Fruit fly (Drosophila melanogaster) whole organism, prepupa: Measurements from ENCODE around the gene btl.

ENCODE experiments used
- Blimp-1 ChIP-seq: fragments of 200-800 bp; sonication (Bioruptor generic); optimal IDR thresholded peaks from 3 replicates; lab custom pipeline; 2017; ENCODE audit warnings: missing biosample characterization, missing genetic modification characterization, mild to moderate bottlenecking, moderate library complexity, missing genetic modification reagents
- CG10631 ChIP-seq: fragments of 200-800 bp; sonication (Bioruptor generic); optimal IDR thresholded peaks from 2 replicates; lab custom pipeline; 2016; ENCODE audit warnings: missing biosample characterization, missing genetic modification characterization
- CG10669 ChIP-seq: fragments of 200-800 bp; sonication (Bioruptor generic); optimal IDR thresholded peaks from 3 replicates; lab custom pipeline; 2018; ENCODE audit warnings: missing biosample characterization, mild to moderate bottlenecking, missing genetic modification characterization, moderate library complexity
- CG11294 ChIP-seq: fragments of 200-800 bp; sonication (Bioruptor generic); IDR thresholded peaks from 2 replicates; pipeline ENCODE4 v1.3.6; 2022; ENCODE audit warnings: missing biosample characterization, missing genetic modification characterization
- CG11762 ChIP-seq: fragments of 200-800 bp; sonication (Bioruptor generic); optimal IDR thresholded peaks from 3 replicates; lab custom pipeline; 2016; ENCODE audit warnings: missing biosample characterization, missing genetic modification characterization; ENCODE audit not compliant: insufficient read depth
- CG11902 ChIP-seq: fragments of 200-800 bp; sonication (Bioruptor generic); optimal IDR thresholded peaks from 3 replicates; lab custom pipeline; 2016; ENCODE audit warnings: missing biosample characterization, missing genetic modification characterization
- CG15336 ChIP-seq: fragments of 200-800 bp; sonication (Bioruptor generic); IDR thresholded peaks from 2 replicates; pipeline ENCODE4 v1.3.6; 2022; ENCODE audit warnings: missing biosample characterization, missing genetic modification characterization
- CG16779 ChIP-seq: fragments of 200-800 bp; sonication (Bioruptor generic); optimal IDR thresholded peaks from 3 replicates; lab custom pipeline; 2017; ENCODE audit warnings: missing biosample characterization, mild to moderate bottlenecking, missing genetic modification characterization
- CG3032 ChIP-seq: fragments of 200-800 bp; optimal IDR thresholded peaks from 2 replicates; lab custom pipeline; 2019; ENCODE audit warnings: missing biosample characterization, mild to moderate bottlenecking, missing genetic modification characterization, moderate library complexity
- CG31627 ChIP-seq: fragments of 200-800 bp; sonication (Bioruptor generic); optimal IDR thresholded peaks from 3 replicates; lab custom pipeline; 2016; ENCODE audit warnings: missing biosample characterization, missing genetic modification characterization
- CG32006 ChIP-seq: fragments of 200-800 bp; sonication (Bioruptor generic); optimal IDR thresholded peaks from 3 replicates; lab custom pipeline; 2017; ENCODE audit warnings: missing biosample characterization, mild to moderate bottlenecking, missing genetic modification characterization
- CG34406 ChIP-seq: fragments of 200-800 bp; sonication (Bioruptor generic); optimal IDR thresholded peaks from 3 replicates; lab custom pipeline; 2016; ENCODE audit warnings: missing biosample characterization, missing genetic modification characterization
- CG3919 ChIP-seq: fragments of 200-800 bp; sonication (Bioruptor generic); optimal IDR thresholded peaks from 3 replicates; lab custom pipeline; 2016; ENCODE audit warnings: missing biosample characterization, missing genetic modification characterization
- CG6163 ChIP-seq: fragments of 200-800 bp; sonication (Bioruptor generic); IDR thresholded peaks from 3 replicates; pipeline ENCODE4 v1.3.6; 2022; ENCODE audit warnings: missing biosample characterization, missing genetic modification characterization
- CG6792 ChIP-seq: fragments of 200-800 bp; sonication (Bioruptor generic); optimal IDR thresholded peaks from 3 replicates; lab custom pipeline; 2016; ENCODE audit warnings: missing biosample characterization, missing genetic modification characterization
- CG6808 ChIP-seq: fragments of 200-800 bp; sonication (Bioruptor generic); optimal IDR thresholded peaks from 3 replicates; lab custom pipeline; 2017; ENCODE audit warnings: missing biosample characterization, missing genetic modification characterization, mild to moderate bottlenecking, moderate library complexity, missing genetic modification reagents
- CG6854 ChIP-seq: fragments of 200-800 bp; sonication (Bioruptor generic); optimal IDR thresholded peaks from 2 replicates; lab custom pipeline; 2017; ENCODE audit warnings: missing biosample characterization, mild to moderate bottlenecking, missing genetic modification characterization
- CG8119 ChIP-seq: fragments of 200-800 bp; sonication (Bioruptor generic); IDR thresholded peaks from 3 replicates; pipeline ENCODE4 v1.3.6; 2022; ENCODE audit warnings: missing biosample characterization, missing genetic modification characterization
- CG8319 ChIP-seq: fragments of 200-800 bp; sonication (Bioruptor generic); optimal IDR thresholded peaks from 3 replicates; lab custom pipeline; 2016; ENCODE audit warnings: missing biosample characterization, missing genetic modification characterization
- CG9139 ChIP-seq: fragments of 200-800 bp; sonication (Bioruptor generic); optimal IDR thresholded peaks from 3 replicates; lab custom pipeline; 2017; ENCODE audit warnings: missing biosample characterization, mild to moderate bottlenecking, missing genetic modification characterization
- Eip75B ChIP-seq: fragments of 200-800 bp; sonication (Bioruptor generic); optimal IDR thresholded peaks from 3 replicates; lab custom pipeline; 2016; ENCODE audit warnings: missing biosample characterization, missing genetic modification characterization
- Eip78C ChIP-seq: fragments of 200-800 bp; sonication (Bioruptor generic); peaks from one replicate; lab custom pipeline; 2016; ENCODE audit warnings: missing biosample characterization, missing genetic modification characterization
- Ets21C ChIP-seq: fragments of 200-800 bp; sonication (Bioruptor generic); optimal IDR thresholded peaks from 3 replicates; lab custom pipeline; 2016; ENCODE audit warnings: missing biosample characterization, missing genetic modification characterization
- Ets96B ChIP-seq: fragments of 200-800 bp; optimal IDR thresholded peaks from 2 replicates; lab custom pipeline; 2019; ENCODE audit warnings: missing biosample characterization, mild to moderate bottlenecking, missing genetic modification characterization, moderate library complexity
- Gug ChIP-seq: fragments of 200-800 bp; sonication (Bioruptor generic); IDR thresholded peaks from 2 replicates; pipeline ENCODE4 v1.3.6; 2022; ENCODE audit warnings: missing biosample characterization, missing genetic modification characterization
- Hr38 ChIP-seq: sonication (Bioruptor generic); optimal IDR thresholded peaks from 2 replicates; lab custom pipeline; 2016; ENCODE audit warnings: missing biosample characterization, missing genetic modification characterization
- Hr39 ChIP-seq: fragments of 200-800 bp; sonication (Bioruptor generic); optimal IDR thresholded peaks from 2 replicates; lab custom pipeline; 2016; ENCODE audit warnings: missing biosample characterization, missing genetic modification characterization
- Hr4 ChIP-seq: fragments of 200-800 bp; sonication (Bioruptor generic); optimal IDR thresholded peaks from 3 replicates; lab custom pipeline; 2016; ENCODE audit warnings: missing biosample characterization, missing genetic modification characterization
- Lpt ChIP-seq: fragments of 200-800 bp; sonication (Bioruptor generic); optimal IDR thresholded peaks from 3 replicates; lab custom pipeline; 2016; ENCODE audit warnings: missing biosample characterization, missing genetic modification characterization
- Met ChIP-seq: fragments of 200-800 bp; sonication (Bioruptor generic); optimal IDR thresholded peaks from 3 replicates; lab custom pipeline; 2016; ENCODE audit warnings: missing biosample characterization, missing genetic modification characterization
- OdsH ChIP-seq: fragments of 200-800 bp; sonication (Bioruptor generic); optimal IDR thresholded peaks from 3 replicates; lab custom pipeline; 2016; ENCODE audit warnings: missing biosample characterization, missing genetic modification characterization
- Smox ChIP-seq: fragments of 200-800 bp; sonication (Bioruptor generic); optimal IDR thresholded peaks from 3 replicates; lab custom pipeline; 2016; ENCODE audit warnings: missing biosample characterization, missing genetic modification characterization
- Sox102F ChIP-seq: fragments of 200-800 bp; sonication (Bioruptor generic); optimal IDR thresholded peaks from 2 replicates; lab custom pipeline; 2016; ENCODE audit warnings: missing biosample characterization, mild to moderate bottlenecking, missing genetic modification characterization
- Sox14 ChIP-seq: fragments of 200-800 bp; sonication (Bioruptor generic); optimal IDR thresholded peaks from 3 replicates; lab custom pipeline; 2016; ENCODE audit warnings: missing biosample characterization, missing genetic modification characterization
- Sox15 ChIP-seq: fragments of 200-800 bp; sonication (Bioruptor generic); optimal IDR thresholded peaks from 3 replicates; lab custom pipeline; 2016; ENCODE audit warnings: missing biosample characterization, missing genetic modification characterization
- achi ChIP-seq: fragments of 200-800 bp; sonication (Bioruptor generic); optimal IDR thresholded peaks from 3 replicates; lab custom pipeline; 2016; ENCODE audit warnings: missing biosample characterization, missing genetic modification characterization
- acj6 ChIP-seq: fragments of 200-800 bp; sonication (Bioruptor generic); optimal IDR thresholded peaks from 3 replicates; lab custom pipeline; 2016; ENCODE audit warnings: missing biosample characterization, missing genetic modification characterization
- cyc ChIP-seq: fragments of 200-800 bp; sonication (Bioruptor generic); optimal IDR thresholded peaks from 3 replicates; lab custom pipeline; 2016; ENCODE audit warnings: missing biosample characterization, missing genetic modification characterization
- dac ChIP-seq: fragments of 200-800 bp; sonication (Bioruptor generic); optimal IDR thresholded peaks from 2 replicates; lab custom pipeline; 2017; ENCODE audit warnings: missing biosample characterization, mild to moderate bottlenecking, missing genetic modification characterization
- dsx ChIP-seq: fragments of 200-800 bp; optimal IDR thresholded peaks from 3 replicates; lab custom pipeline; 2019; ENCODE audit warnings: missing biosample characterization, mild to moderate bottlenecking, missing genetic modification characterization, moderate library complexity; ENCODE audit not compliant: poor library complexity, severe bottlenecking
- eg ChIP-seq: fragments of 200-800 bp; sonication (Bioruptor generic); IDR thresholded peaks from 3 replicates; pipeline ENCODE4 v1.3.6; 2022; ENCODE audit warnings: missing biosample characterization, missing genetic modification characterization
- esn ChIP-seq: fragments of 200-800 bp; sonication (Bioruptor generic); optimal IDR thresholded peaks from 2 replicates; lab custom pipeline; 2016; ENCODE audit warnings: missing biosample characterization, mild to moderate bottlenecking, missing genetic modification characterization, moderate library complexity
- fd59A ChIP-seq: fragments of 200-800 bp; sonication (Bioruptor generic); optimal IDR thresholded peaks from 2 replicates; lab custom pipeline; 2017; ENCODE audit warnings: missing biosample characterization, mild to moderate bottlenecking, missing genetic modification characterization, missing genetic modification reagents
- fd85E ChIP-seq: fragments of 200-800 bp; sonication (Bioruptor generic); optimal IDR thresholded peaks from 3 replicates; lab custom pipeline; 2016; ENCODE audit warnings: missing biosample characterization, missing genetic modification characterization
- fkh ChIP-seq: fragments of 200-800 bp; sonication (Bioruptor generic); optimal IDR thresholded peaks from 3 replicates; lab custom pipeline; 2017; ENCODE audit warnings: missing biosample characterization, mild to moderate bottlenecking, missing genetic modification characterization, moderate library complexity
- lz ChIP-seq: fragments of 200-800 bp; sonication (Bioruptor generic); optimal IDR thresholded peaks from 3 replicates; lab custom pipeline; 2016; ENCODE audit warnings: missing biosample characterization, missing genetic modification characterization
- net ChIP-seq: fragments of 200-800 bp; sonication (Bioruptor generic); optimal IDR thresholded peaks from 3 replicates; lab custom pipeline; 2016; ENCODE audit warnings: missing biosample characterization, missing genetic modification characterization
- pdm3 ChIP-seq: fragments of 200-800 bp; sonication (Bioruptor generic); optimal IDR thresholded peaks from 3 replicates; lab custom pipeline; 2016; ENCODE audit warnings: missing biosample characterization, missing genetic modification characterization
- salr ChIP-seq, 2 experiments: fragments of 200-800 bp; sonication (Bioruptor generic); optimal IDR thresholded peaks; 3 replicates each; lab custom pipeline; 2016 to 2018; ENCODE audit warnings: missing biosample characterization in 2 of 2, missing genetic modification characterization in 2 of 2, mild to moderate bottlenecking in 1 of 2
- spab ChIP-seq: fragments of 200-800 bp; sonication (Bioruptor generic); optimal IDR thresholded peaks from 2 replicates; lab custom pipeline; 2017; ENCODE audit warnings: missing biosample characterization, mild to moderate bottlenecking, missing genetic modification characterization, missing genetic modification reagents
- svp ChIP-seq: fragments of 200-800 bp; sonication (Bioruptor generic); peaks from one replicate; lab custom pipeline; 2016; ENCODE audit warnings: missing biosample characterization, missing genetic modification characterization
- topi ChIP-seq: fragments of 200-800 bp; sonication (Bioruptor generic); optimal IDR thresholded peaks from 3 replicates; lab custom pipeline; 2016; ENCODE audit warnings: missing biosample characterization, missing genetic modification characterization
- vri ChIP-seq: fragments of 200-800 bp; sonication (Bioruptor generic); optimal IDR thresholded peaks from 3 replicates; lab custom pipeline; 2016; ENCODE audit warnings: missing biosample characterization, mild to moderate bottlenecking, missing genetic modification characterization

btl gene

dm6 chr3L:14083283-14083682 lies 7.7 kb downstream of the btl start, which contains the start of gene CG8100:
TSS of gene CG8100 (plus strand) at chr3L:14083615.
- peak; percentile 46 for TF ChIP-seq CG6808
- peak; percentile 72 for TF ChIP-seq CG6163 (GFP tag; lab: Robert Waterston, UW)
- TF ChIP-seq Ets21C (GFP tag; lab: Kevin White, UChicago), result peak; percentile 35
- no peak for TF ChIP-seq dac (GFP tag; lab: Kevin White, UChicago)
- peak; percentile 72 for TF ChIP-seq CG32006 (GFP tag; lab: Kevin White, UChicago)
- TF ChIP-seq vri, result peak; percentile 52
- TF ChIP-seq CG10631 (GFP tag; lab: Kevin White, UChicago), result peak; percentile 29
- peak; percentile 63 for TF ChIP-seq Smox (GFP tag; lab: Kevin White, UChicago)
- peak; percentile 72 for TF ChIP-seq Hr4 (GFP tag; lab: Kevin White, UChicago)
- TF ChIP-seq CG6854 (GFP tag; lab: Kevin White, UChicago), result no peak
- TF ChIP-seq Sox14, result peak; percentile 67
- peak; percentile 78 for TF ChIP-seq Met (GFP tag; lab: Kevin White, UChicago)
- no peak for TF ChIP-seq CG8319 (GFP tag; lab: Kevin White, UChicago)
- TF ChIP-seq CG6792 (GFP tag; lab: Kevin White, UChicago), result peak; percentile 57
- peak; percentile 78 for TF ChIP-seq cyc (GFP tag; lab: Kevin White, UChicago)
- peak; percentile 70 for TF ChIP-seq CG10669
- peak; percentile 47 for TF ChIP-seq acj6 (GFP tag; lab: Kevin White, UChicago)
- TF ChIP-seq CG3032, result no peak
- TF ChIP-seq CG34406 (GFP tag; lab: Kevin White, UChicago), result peak; percentile 39
- TF ChIP-seq OdsH (GFP tag; lab: Kevin White, UChicago), result peak; percentile 59
- no peak for TF ChIP-seq CG16779 (tag; lab: Kevin White, UChicago)
- no peak for TF ChIP-seq dsx (GFP tag; lab: Kevin White, UChicago)
- peak; percentile 51 for TF ChIP-seq CG11762 (GFP tag; lab: Kevin White, UChicago)
- no peak for TF ChIP-seq fd85E (GFP tag; lab: Kevin White, UChicago)
- TF ChIP-seq salr (GFP tag; optimal IDR thresholded peaks at IDR 0.05; lab: Kevin White, UChicago), result no peak
- TF ChIP-seq CG11902, result peak; percentile 40
- peak; percentile 58 for TF ChIP-seq Hr39 (GFP tag; lab: Kevin White, UChicago)
- TF ChIP-seq Sox102F (GFP tag; lab: Kevin White, UChicago), result peak; percentile 77
- TF ChIP-seq CG8119, result peak; percentile 54; the same call in 1 of the 3 replicates
- peak; percentile 78 for TF ChIP-seq esn (GFP tag; lab: Kevin White, UChicago)
- TF ChIP-seq Eip78C (GFP tag; lab: Kevin White, UChicago), result peak; percentile 88
- peak; percentile 55 for TF ChIP-seq CG31627 (GFP tag; lab: Kevin White, UChicago)
- peak; percentile 14 for TF ChIP-seq Blimp-1
- TF ChIP-seq achi (GFP tag; lab: Kevin White, UChicago), result peak; percentile 53
- peak; percentile 78 for TF ChIP-seq Ets96B (tag; lab: Kevin White, UChicago)
- no peak for TF ChIP-seq CG9139 (GFP tag; lab: Kevin White, UChicago)
- no peak for TF ChIP-seq fkh (GFP tag; lab: Kevin White, UChicago)
- TF ChIP-seq pdm3 (GFP tag; lab: Kevin White, UChicago), result peak; percentile 60
- TF ChIP-seq fd59A, result peak; percentile 24
- peak; percentile 99 for TF ChIP-seq svp (GFP tag; lab: Kevin White, UChicago)
- TF ChIP-seq eg (GFP tag; lab: Robert Waterston, UW), result no peak; the same call in 2 of the 3 replicates
- TF ChIP-seq CG15336 (GFP tag; lab: Robert Waterston, UW), result no peak; the same call in none of the 2 replicates
- peak; percentile 63 for TF ChIP-seq Eip75B (GFP tag; lab: Kevin White, UChicago)
- TF ChIP-seq topi (GFP tag; lab: Kevin White, UChicago), result peak; percentile 81
- TF ChIP-seq spab (GFP tag; lab: Kevin White, UChicago), result peak; percentile 52
- no peak for TF ChIP-seq Hr38 (GFP tag; lab: Kevin White, UChicago)
- peak; percentile 5 for TF ChIP-seq Sox15
- peak; percentile 29 for TF ChIP-seq net (GFP tag; lab: Kevin White, UChicago)
- TF ChIP-seq Gug (GFP tag; lab: Robert Waterston, UW), result peak; percentile 44; the same call in 1 of the 2 replicates
- TF ChIP-seq CG3919 (GFP tag; lab: Kevin White, UChicago), result peak; percentile 64
- TF ChIP-seq Lpt, result no peak
- TF ChIP-seq lz (GFP tag; lab: Kevin White, UChicago), result peak; percentile 63
- TF ChIP-seq CG11294 (GFP tag; lab: Robert Waterston, UW), result no peak
